Fruit fly (Drosophila melanogaster) whole organism, embryonic: ENCODE data around the gene CG43333.

Experiments
- C15 ChIP-seq: fragments of 200-800 bp; sonication (Bioruptor generic); IDR thresholded peaks from 3 replicates; pipeline ENCODE4 v1.3.6; 2022; ENCODE audit warnings: missing biosample characterization, missing genetic modification characterization
- CG10147 ChIP-seq: fragments of 200-800 bp; sonication (Bioruptor generic); optimal IDR thresholded peaks from 2 replicates; lab custom pipeline; 2019; ENCODE audit warnings: missing biosample characterization, mild to moderate bottlenecking, missing genetic modification characterization, moderate library complexity
- CG10274 ChIP-seq: fragments of 200-800 bp; sonication (Bioruptor generic); optimal IDR thresholded peaks from 3 replicates; lab custom pipeline; 2017; ENCODE audit warnings: missing biosample characterization, mild to moderate bottlenecking, missing genetic modification characterization
- CG10431 ChIP-seq: fragments of 200-800 bp; sonication (Bioruptor generic); optimal IDR thresholded peaks from 3 replicates; lab custom pipeline; 2018; ENCODE audit warnings: missing biosample characterization, mild to moderate bottlenecking, missing genetic modification characterization
- CG10565 ChIP-seq: fragments of 200-800 bp; sonication (Bioruptor generic); optimal IDR thresholded peaks from 3 replicates; lab custom pipeline; 2016; ENCODE audit warnings: missing biosample characterization, mild to moderate bottlenecking, missing genetic modification characterization
- CG10654 ChIP-seq: fragments of 200-800 bp; sonication (Bioruptor generic); optimal IDR thresholded peaks from 2 replicates; lab custom pipeline; 2016; ENCODE audit warnings: missing biosample characterization, missing genetic modification characterization
- CG11504 ChIP-seq: fragments of 200-800 bp; sonication (Bioruptor generic); optimal IDR thresholded peaks from 3 replicates; lab custom pipeline; 2019; ENCODE audit warnings: missing biosample characterization, mild to moderate bottlenecking, missing genetic modification characterization, moderate library complexity
- CG12155 ChIP-seq: fragments of 200-800 bp; sonication (Bioruptor generic); optimal IDR thresholded peaks from 3 replicates; lab custom pipeline; 2016; ENCODE audit warnings: missing biosample characterization, missing genetic modification characterization
- CG1233 ChIP-seq: fragments of 200-800 bp; sonication (Bioruptor generic); optimal IDR thresholded peaks from 4 replicates; lab custom pipeline; 2018; ENCODE audit warnings: missing biosample characterization, mild to moderate bottlenecking, missing genetic modification characterization
- CG13424 ChIP-seq: fragments of 200-800 bp; sonication (Bioruptor generic); optimal IDR thresholded peaks from 2 replicates; lab custom pipeline; 2019; ENCODE audit warnings: missing biosample characterization, mild to moderate bottlenecking, missing genetic modification characterization, moderate library complexity
- CG15514 ChIP-seq: fragments of 200-800 bp; sonication (Bioruptor generic); optimal IDR thresholded peaks from 3 replicates; lab custom pipeline; 2017; ENCODE audit warnings: missing biosample characterization, missing genetic modification characterization, mild to moderate bottlenecking, moderate library complexity, missing genetic modification reagents
- CG1647 ChIP-seq: fragments of 200-800 bp; sonication (Bioruptor generic); optimal IDR thresholded peaks from 3 replicates; lab custom pipeline; 2016; ENCODE audit warnings: missing biosample characterization, missing genetic modification characterization
- CG16863 ChIP-seq: fragments of 200-800 bp; sonication (Bioruptor generic); optimal IDR thresholded peaks from 3 replicates; lab custom pipeline; 2016; ENCODE audit warnings: missing biosample characterization, missing genetic modification characterization
- CG31441 ChIP-seq: fragments of 200-800 bp; sonication (Bioruptor generic); IDR thresholded peaks from 2 replicates; pipeline ENCODE4 v1.3.6; 2022; ENCODE audit warnings: missing biosample characterization, missing genetic modification characterization
- CG3163 ChIP-seq: fragments of 200-800 bp; sonication (Bioruptor generic); optimal IDR thresholded peaks from 3 replicates; lab custom pipeline; 2016; ENCODE audit warnings: missing biosample characterization, missing genetic modification characterization
- CG32532 ChIP-seq: fragments of 200-800 bp; sonication (Bioruptor generic); IDR thresholded peaks from 2 replicates; pipeline ENCODE4 v1.3.6; 2022; ENCODE audit warnings: missing biosample characterization, missing genetic modification characterization
- CG32772 ChIP-seq: fragments of 200-800 bp; sonication (Bioruptor generic); IDR thresholded peaks from 2 replicates; pipeline ENCODE4 v1.3.6; 2022; ENCODE audit warnings: missing biosample characterization, missing genetic modification characterization
- CG3281 ChIP-seq: fragments of 200-800 bp; sonication (Bioruptor generic); optimal IDR thresholded peaks from 3 replicates; lab custom pipeline; 2017; ENCODE audit warnings: missing biosample characterization, mild to moderate bottlenecking, missing genetic modification characterization
- CG34422 ChIP-seq: fragments of 200-800 bp; sonication (Bioruptor generic); IDR thresholded peaks from 3 replicates; pipeline ENCODE4 v1.3.6; 2022; ENCODE audit warnings: missing biosample characterization, missing genetic modification characterization
- CG3838 ChIP-seq: fragments of 200-800 bp; sonication (Bioruptor generic); optimal IDR thresholded peaks from 3 replicates; lab custom pipeline; 2016; ENCODE audit warnings: missing biosample characterization, missing genetic modification characterization
- CG8290 ChIP-seq, 3 experiments: fragments of 200-800 bp; sonication (Bioruptor generic); optimal IDR thresholded peaks; 2 replicates each; lab custom pipeline; 2016 to 2019; ENCODE audit warnings: missing biosample characterization in 3 of 3, missing genetic modification characterization in 3 of 3, mild to moderate bottlenecking in 2 of 3, moderate library complexity in 1 of 3
- Doc2 ChIP-seq: fragments of 200-800 bp; sonication (Bioruptor generic); IDR thresholded peaks from 2 replicates; pipeline ENCODE4 v1.3.6; 2022; ENCODE audit warnings: missing biosample characterization, missing genetic modification characterization
- Eip74EF ChIP-seq, 2 experiments: fragments of 200-800 bp in 1 of 2; fragments of >200 bp in 1 of 2; sonication (Bioruptor generic) in 1 of 2; optimal IDR thresholded peaks; 2 replicates each; lab custom pipeline; 2017 to 2019; ENCODE audit warnings: missing biosample characterization in 2 of 2, missing genetic modification characterization in 2 of 2, mild to moderate bottlenecking in 1 of 2, moderate library complexity in 1 of 2
- Fer2 ChIP-seq: fragments of 200-800 bp; sonication (Bioruptor generic); optimal IDR thresholded peaks from 2 replicates; lab custom pipeline; 2018; ENCODE audit warnings: missing biosample characterization, mild to moderate bottlenecking, missing genetic modification characterization, moderate library complexity
- H15 ChIP-seq: fragments of 200-800 bp; sonication (Bioruptor generic); IDR thresholded peaks from 3 replicates; pipeline ENCODE4 v1.3.6; 2022; ENCODE audit warnings: missing biosample characterization, missing genetic modification characterization
- HLHmδ ChIP-seq: fragments of 200-800 bp; sonication (Bioruptor generic); optimal IDR thresholded peaks from 2 replicates; lab custom pipeline; 2018; ENCODE audit warnings: missing biosample characterization, mild to moderate bottlenecking, missing genetic modification characterization, moderate library complexity
- MTF-1 ChIP-seq: fragments of 200-800 bp; sonication (Bioruptor generic); optimal IDR thresholded peaks from 2 replicates; lab custom pipeline; 2018; ENCODE audit warnings: missing biosample characterization, mild to moderate bottlenecking, missing genetic modification characterization, borderline replicate concordance
- Mad ChIP-seq: fragments of 200-800 bp; sonication (Bioruptor generic); optimal IDR thresholded peaks from 2 replicates; lab custom pipeline; 2016; ENCODE audit warnings: missing biosample characterization, missing genetic modification characterization
- Mrtf ChIP-seq: fragments of 200-800 bp; sonication (Bioruptor generic); IDR thresholded peaks from 3 replicates; pipeline ENCODE4 v1.3.6; 2022; ENCODE audit warnings: missing biosample characterization, missing genetic modification characterization
- NK7.1 ChIP-seq: fragments of 200-800 bp; sonication (Bioruptor generic); optimal IDR thresholded peaks from 3 replicates; lab custom pipeline; 2016; ENCODE audit warnings: missing biosample characterization, missing genetic modification characterization
- Opbp ChIP-seq: fragments of 200-800 bp; sonication (Bioruptor generic); IDR thresholded peaks from 3 replicates; pipeline ENCODE4 v1.3.6; 2022; ENCODE audit warnings: missing biosample characterization, missing genetic modification characterization; ENCODE audit not compliant: partially characterized antibody
- Vsx1 ChIP-seq: fragments of 200-800 bp; sonication (Bioruptor generic); optimal IDR thresholded peaks from 2 replicates; lab custom pipeline; 2017; ENCODE audit warnings: missing biosample characterization, mild to moderate bottlenecking, missing genetic modification characterization, missing genetic modification reagents
- ab ChIP-seq: fragments of 200-800 bp; sonication (Bioruptor generic); optimal IDR thresholded peaks from 2 replicates; lab custom pipeline; 2016; ENCODE audit warnings: missing biosample characterization, missing genetic modification characterization
- ash1 ChIP-seq: fragments of 200-800 bp; sonication (Bioruptor generic); optimal IDR thresholded peaks from 2 replicates; lab custom pipeline; 2018; ENCODE audit warnings: missing biosample characterization, mild to moderate bottlenecking, missing genetic modification characterization
- bcd ChIP-seq: fragments of 200-800 bp; sonication (Bioruptor generic); optimal IDR thresholded peaks from 2 replicates; lab custom pipeline; 2017; ENCODE audit warnings: missing biosample characterization, mild to moderate bottlenecking, missing genetic modification characterization
- bigmax ChIP-seq: fragments of 200-800 bp; sonication (Bioruptor generic); optimal IDR thresholded peaks from 2 replicates; lab custom pipeline; 2018; ENCODE audit warnings: missing biosample characterization, mild to moderate bottlenecking, missing genetic modification characterization
- chinmo ChIP-seq: fragments of 200-800 bp; sonication (Bioruptor generic); IDR thresholded peaks from 4 replicates; pipeline ENCODE4 v1.3.6; 2022; ENCODE audit warnings: missing biosample characterization, missing genetic modification characterization; ENCODE audit not compliant: partially characterized antibody
- crol ChIP-seq: fragments of 200-800 bp; sonication (Bioruptor generic); IDR thresholded peaks from 2 replicates; pipeline ENCODE4 v1.3.6; 2022; ENCODE audit warnings: missing biosample characterization, missing genetic modification characterization
- cwo ChIP-seq: fragments of 200-800 bp; sonication (Bioruptor generic); optimal IDR thresholded peaks from 3 replicates; lab custom pipeline; 2017; ENCODE audit warnings: missing biosample characterization, missing genetic modification characterization, mild to moderate bottlenecking, moderate library complexity, missing genetic modification reagents
- dysf ChIP-seq: fragments of 200-800 bp; sonication (Bioruptor generic); IDR thresholded peaks from 3 replicates; pipeline ENCODE4 v1.3.6; 2022; ENCODE audit warnings: missing biosample characterization, missing genetic modification characterization
- gce ChIP-seq: fragments of 200-800 bp; sonication (Bioruptor generic); IDR thresholded peaks from 3 replicates; pipeline ENCODE4 v1.3.6; 2022; ENCODE audit warnings: missing biosample characterization, missing genetic modification characterization
- gem ChIP-seq: fragments of 200-800 bp; sonication (Bioruptor generic); optimal IDR thresholded peaks from 2 replicates; lab custom pipeline; 2019; ENCODE audit warnings: missing biosample characterization, mild to moderate bottlenecking, missing genetic modification characterization, moderate library complexity
- hb ChIP-seq: fragments of 200-800 bp; sonication (Bioruptor generic); IDR thresholded peaks from 3 replicates; pipeline ENCODE4 v1.3.6; 2022; ENCODE audit warnings: missing biosample characterization, missing genetic modification characterization; ENCODE audit not compliant: partially characterized antibody
- hbn ChIP-seq: fragments of 200-800 bp; sonication (Bioruptor generic); IDR thresholded peaks from 2 replicates; pipeline ENCODE4 v1.3.6; 2022; ENCODE audit warnings: missing biosample characterization, missing genetic modification characterization; ENCODE audit not compliant: partially characterized antibody
- inv ChIP-seq: fragments of 200-800 bp; sonication (Bioruptor generic); IDR thresholded peaks from 2 replicates; pipeline ENCODE4 v1.3.6; 2022; ENCODE audit warnings: missing biosample characterization, missing genetic modification characterization; ENCODE audit not compliant: partially characterized antibody
- knrl ChIP-seq: fragments of 200-800 bp; sonication (Bioruptor generic); IDR thresholded peaks from 3 replicates; pipeline ENCODE4 v1.3.6; 2022; ENCODE audit warnings: missing biosample characterization, missing genetic modification characterization; ENCODE audit not compliant: partially characterized antibody
- nerfin-2 ChIP-seq: fragments of 200-800 bp; sonication (Bioruptor generic); IDR thresholded peaks from 2 replicates; pipeline ENCODE4 v1.3.6; 2022; ENCODE audit warnings: missing biosample characterization, missing genetic modification characterization; ENCODE audit not compliant: partially characterized antibody
- vnd ChIP-seq: fragments of 200-800 bp; sonication (Bioruptor generic); IDR thresholded peaks from 3 replicates; pipeline ENCODE4 v1.3.6; 2022; ENCODE audit warnings: missing biosample characterization, missing genetic modification characterization; ENCODE audit not compliant: partially characterized antibody
- wor ChIP-seq: fragments of 200-800 bp; sonication (Bioruptor generic); IDR thresholded peaks from 2 replicates; pipeline ENCODE4 v1.3.6; 2022; ENCODE audit warnings: missing biosample characterization, missing genetic modification characterization
- zen2 ChIP-seq: fragments of 200-800 bp; sonication (Bioruptor generic); IDR thresholded peaks from 3 replicates; pipeline ENCODE4 v1.3.6; 2022; ENCODE audit warnings: missing biosample characterization, missing genetic modification characterization; ENCODE audit not compliant: partially characterized antibody

CG43333 gene

dm6 chr2L:14212686-14213085 lies 32.2 kb upstream of the CG43333 start (continued):
- TF ChIP-seq CG12155 (no peak), CG15514 (GFP tag; lab: Kevin White, UChicago) (no peak), MTF-1 (GFP tag; lab: Kevin White, UChicago) (no peak), CG10431 (GFP tag; lab: Kevin White, UChicago) (no peak), Doc2 (GFP tag; lab: Robert Waterston, UW) (no peak), CG3838 (no peak), inv (no peak), chinmo (GFP tag; lab: Robert Waterston, UW) (no peak), CG3281 (GFP tag; lab: Kevin White, UChicago) (no peak), Eip74EF (GFP tag; optimal IDR thresholded peaks at IDR 0.05; lab: Kevin White, UChicago) (no peak), CG34422 (GFP tag; lab: Robert Waterston, UW) (no peak), CG31441 (GFP tag; lab: Robert Waterston, UW) (peak; percentile 57), nerfin-2 (no peak), bcd (no peak), ash1 (GFP tag; lab: Kevin White, UChicago) (no peak), ab (GFP tag; lab: Kevin White, UChicago) (no peak), NK7.1 (GFP tag; lab: Kevin White, UChicago) (no peak), wor (GFP tag; lab: Robert Waterston, UW) (0 out of 2 replicates have a peak, but pooled peaks have one; percentile 15), CG10654 (GFP tag; lab: Kevin White, UChicago) (no peak), CG1233 (GFP tag; lab: Kevin White, UChicago) (no peak), CG10274 (GFP tag; lab: Kevin White, UChicago) (no peak), hbn (GFP tag; lab: Robert Waterston, UW) (no peak), CG1647 (no peak), cwo (GFP tag; lab: Kevin White, UChicago) (no peak), crol (GFP tag; lab: Robert Waterston, UW) (no peak), CG11504 (peak; percentile 45), H15 (GFP tag; lab: Robert Waterston, UW) (no peak), CG3163 (GFP tag; lab: Kevin White, UChicago) (no peak), CG16863 (GFP tag; lab: Kevin White, UChicago) (no peak), Mad (GFP tag; lab: Kevin White, UChicago) (no peak), Opbp (no peak), CG32532 (GFP tag; lab: Robert Waterston, UW) (no peak), gem (tag; lab: Kevin White, UChicago) (peak; percentile 65), CG10565 (GFP tag; lab: Kevin White, UChicago) (no peak), zen2 (GFP tag; lab: Robert Waterston, UW) (no peak), Fer2 (tag; lab: Kevin White, UChicago) (no peak), Vsx1 (GFP tag; lab: Kevin White, UChicago) (no peak), gce (GFP tag; lab: Robert Waterston, UW) (no peak), bigmax (GFP tag; lab: Kevin White, UChicago) (no peak), C15 (GFP tag; lab: Robert Waterston, UW) (no peak), CG8290 (GFP tag; optimal IDR thresholded peaks at IDR 0.05; lab: Kevin White, UChicago) (no peak), CG8290 (tag; optimal IDR thresholded peaks at IDR 0.05; lab: Kevin White, UChicago) (no peak), knrl (GFP tag; lab: Robert Waterston, UW) (no peak), CG10147 (no peak), Mrtf (GFP tag; lab: Robert Waterston, UW) (no peak), HLHmδ (GFP tag; lab: Kevin White, UChicago) (no peak), dysf (GFP tag; lab: Robert Waterston, UW) (no peak), vnd (GFP tag; lab: Robert Waterston, UW) (no peak), hb (no peak), CG32772 (GFP tag; lab: Robert Waterston, UW) (no peak), CG13424 (tag; lab: Kevin White, UChicago) (peak; percentile 20)
